Worm (Caenorhabditis elegans): ENCODE measurements around the gene C50B6.7.

DNA sequence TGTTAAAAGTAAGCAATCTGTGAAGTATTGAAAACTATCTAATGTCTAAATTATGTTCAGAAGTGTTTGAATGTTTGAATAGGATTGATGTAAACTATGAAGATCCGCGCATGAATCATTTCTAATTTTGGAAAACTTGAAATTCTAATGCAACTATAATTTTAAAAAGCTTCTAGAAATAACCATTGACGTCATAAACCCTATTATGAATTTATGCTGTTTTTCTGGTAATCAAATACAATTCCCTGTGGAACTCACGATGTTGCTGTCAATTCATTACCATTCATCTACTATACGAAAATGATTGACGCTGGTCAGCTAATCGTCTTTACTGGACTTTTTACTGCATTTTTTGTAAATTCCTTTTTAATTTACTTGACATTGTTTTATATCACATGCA, 2.7 kb upstream of the C50B6.7 start, which contains the start of gene str-37:
- TF ChIP-seq nhr-28 (tag; optimal IDR thresholded peaks at IDR 0.05), result no peak
- no peak for TF ChIP-seq nhr-2 (tag; optimal IDR thresholded peaks at IDR 0.05)
- no peak for TF ChIP-seq snpc-4 (tag; optimal IDR thresholded peaks at IDR 0.05)
- TF ChIP-seq unc-39 (tag; optimal IDR thresholded peaks at IDR 0.05), result no peak
- TF ChIP-seq zip-8 (tag; optimal IDR thresholded peaks at IDR 0.05), result no peak
- TF ChIP-seq pha-4 (tag; optimal IDR thresholded peaks at IDR 0.05), result no peak
- TF ChIP-seq ceh-39 (tag; optimal IDR thresholded peaks at IDR 0.05), result no peak
- TF ChIP-seq blmp-1 (tag; optimal IDR thresholded peaks at IDR 0.05), result no peak
- no peak for TF ChIP-seq nhr-76 (tag; optimal IDR thresholded peaks at IDR 0.05)
- no peak for TF ChIP-seq ham-2 (GFP tag; optimal IDR thresholded peaks at IDR 0.05)
- TF ChIP-seq nhr-237 (tag; optimal IDR thresholded peaks at IDR 0.05), result no peak
- TF ChIP-seq lin-13 (tag; optimal IDR thresholded peaks at IDR 0.05), result no peak
- TF ChIP-seq mab-5 (tag; optimal IDR thresholded peaks at IDR 0.05), result no peak
- no peak for TF ChIP-seq elt-1 (tag; optimal IDR thresholded peaks at IDR 0.05; ENCODE audit: borderline replicate concordance, insufficient read depth)

All from whole organism, mixed stage, embryonic.